Worm (Caenorhabditis elegans): ENCODE measurements around the gene F08G12.3.
A peak's percentile ranks its signal among the peaks of the same experiment; 100 is the strongest.

- TF ChIP-seq unc-62 (GFP tag; optimal IDR thresholded peaks at IDR 0.05) (no peak), xbp-1 (tag; optimal IDR thresholded peaks at IDR 0.05) (peak; percentile 59), jun-1 (tag; optimal IDR thresholded peaks at IDR 0.05) (no peak), zag-1 (tag; optimal IDR thresholded peaks at IDR 0.05) (no peak), lin-35 (GFP tag; optimal IDR thresholded peaks at IDR 0.05) (peak; percentile 52 to 72)
These were observed 37.6 kb upstream of the F08G12.3 start, which contains the start of gene C03A3.2 for ce11 chrX:11262319-11263074.
